Fruit fly (Drosophila melanogaster) whole organism, prepupa: ENCODE data around the gene CG12448.

ENCODE experiments used
- Blimp-1 ChIP-seq: fragments of 200-800 bp; sonication (Bioruptor generic); optimal IDR thresholded peaks from 3 replicates; lab custom pipeline; 2017; ENCODE audit warnings: missing biosample characterization, missing genetic modification characterization, mild to moderate bottlenecking, moderate library complexity, missing genetic modification reagents
- CG10669 ChIP-seq: fragments of 200-800 bp; sonication (Bioruptor generic); optimal IDR thresholded peaks from 3 replicates; lab custom pipeline; 2018; ENCODE audit warnings: missing biosample characterization, mild to moderate bottlenecking, missing genetic modification characterization, moderate library complexity
- CG11762 ChIP-seq: fragments of 200-800 bp; sonication (Bioruptor generic); optimal IDR thresholded peaks from 3 replicates; lab custom pipeline; 2016; ENCODE audit warnings: missing biosample characterization, missing genetic modification characterization; ENCODE audit not compliant: insufficient read depth
- CG11902 ChIP-seq: fragments of 200-800 bp; sonication (Bioruptor generic); optimal IDR thresholded peaks from 3 replicates; lab custom pipeline; 2016; ENCODE audit warnings: missing biosample characterization, missing genetic modification characterization
- CG15336 ChIP-seq: fragments of 200-800 bp; sonication (Bioruptor generic); IDR thresholded peaks from 2 replicates; pipeline ENCODE4 v1.3.6; 2022; ENCODE audit warnings: missing biosample characterization, missing genetic modification characterization
- CG16779 ChIP-seq: fragments of 200-800 bp; sonication (Bioruptor generic); optimal IDR thresholded peaks from 3 replicates; lab custom pipeline; 2017; ENCODE audit warnings: missing biosample characterization, mild to moderate bottlenecking, missing genetic modification characterization
- CG3032 ChIP-seq: fragments of 200-800 bp; optimal IDR thresholded peaks from 2 replicates; lab custom pipeline; 2019; ENCODE audit warnings: missing biosample characterization, mild to moderate bottlenecking, missing genetic modification characterization, moderate library complexity
- CG31627 ChIP-seq: fragments of 200-800 bp; sonication (Bioruptor generic); optimal IDR thresholded peaks from 3 replicates; lab custom pipeline; 2016; ENCODE audit warnings: missing biosample characterization, missing genetic modification characterization
- CG32006 ChIP-seq: fragments of 200-800 bp; sonication (Bioruptor generic); optimal IDR thresholded peaks from 3 replicates; lab custom pipeline; 2017; ENCODE audit warnings: missing biosample characterization, mild to moderate bottlenecking, missing genetic modification characterization
- CG34406 ChIP-seq: fragments of 200-800 bp; sonication (Bioruptor generic); optimal IDR thresholded peaks from 3 replicates; lab custom pipeline; 2016; ENCODE audit warnings: missing biosample characterization, missing genetic modification characterization
- CG3919 ChIP-seq: fragments of 200-800 bp; sonication (Bioruptor generic); optimal IDR thresholded peaks from 3 replicates; lab custom pipeline; 2016; ENCODE audit warnings: missing biosample characterization, missing genetic modification characterization
- CG6792 ChIP-seq: fragments of 200-800 bp; sonication (Bioruptor generic); optimal IDR thresholded peaks from 3 replicates; lab custom pipeline; 2016; ENCODE audit warnings: missing biosample characterization, missing genetic modification characterization
- CG8319 ChIP-seq: fragments of 200-800 bp; sonication (Bioruptor generic); optimal IDR thresholded peaks from 3 replicates; lab custom pipeline; 2016; ENCODE audit warnings: missing biosample characterization, missing genetic modification characterization
- Eip75B ChIP-seq: fragments of 200-800 bp; sonication (Bioruptor generic); optimal IDR thresholded peaks from 3 replicates; lab custom pipeline; 2016; ENCODE audit warnings: missing biosample characterization, missing genetic modification characterization
- Eip78C ChIP-seq: fragments of 200-800 bp; sonication (Bioruptor generic); peaks from one replicate; lab custom pipeline; 2016; ENCODE audit warnings: missing biosample characterization, missing genetic modification characterization
- Eip93F ChIP-seq: fragments of 200-800 bp; sonication (Bioruptor generic); optimal IDR thresholded peaks from 2 replicates; lab custom pipeline; 2016; ENCODE audit warnings: missing biosample characterization, mild to moderate bottlenecking, missing genetic modification characterization
- Ets21C ChIP-seq: fragments of 200-800 bp; sonication (Bioruptor generic); optimal IDR thresholded peaks from 3 replicates; lab custom pipeline; 2016; ENCODE audit warnings: missing biosample characterization, missing genetic modification characterization
- Ets96B ChIP-seq: fragments of 200-800 bp; optimal IDR thresholded peaks from 2 replicates; lab custom pipeline; 2019; ENCODE audit warnings: missing biosample characterization, mild to moderate bottlenecking, missing genetic modification characterization, moderate library complexity
- OdsH ChIP-seq: fragments of 200-800 bp; sonication (Bioruptor generic); optimal IDR thresholded peaks from 3 replicates; lab custom pipeline; 2016; ENCODE audit warnings: missing biosample characterization, missing genetic modification characterization
- Smox ChIP-seq: fragments of 200-800 bp; sonication (Bioruptor generic); optimal IDR thresholded peaks from 3 replicates; lab custom pipeline; 2016; ENCODE audit warnings: missing biosample characterization, missing genetic modification characterization
- Sox14 ChIP-seq: fragments of 200-800 bp; sonication (Bioruptor generic); optimal IDR thresholded peaks from 3 replicates; lab custom pipeline; 2016; ENCODE audit warnings: missing biosample characterization, missing genetic modification characterization
- Sox15 ChIP-seq: fragments of 200-800 bp; sonication (Bioruptor generic); optimal IDR thresholded peaks from 3 replicates; lab custom pipeline; 2016; ENCODE audit warnings: missing biosample characterization, missing genetic modification characterization
- achi ChIP-seq: fragments of 200-800 bp; sonication (Bioruptor generic); optimal IDR thresholded peaks from 3 replicates; lab custom pipeline; 2016; ENCODE audit warnings: missing biosample characterization, missing genetic modification characterization
- eg ChIP-seq: fragments of 200-800 bp; sonication (Bioruptor generic); IDR thresholded peaks from 3 replicates; pipeline ENCODE4 v1.3.6; 2022; ENCODE audit warnings: missing biosample characterization, missing genetic modification characterization
- esn ChIP-seq: fragments of 200-800 bp; sonication (Bioruptor generic); optimal IDR thresholded peaks from 2 replicates; lab custom pipeline; 2016; ENCODE audit warnings: missing biosample characterization, mild to moderate bottlenecking, missing genetic modification characterization, moderate library complexity
- fd59A ChIP-seq: fragments of 200-800 bp; sonication (Bioruptor generic); optimal IDR thresholded peaks from 2 replicates; lab custom pipeline; 2017; ENCODE audit warnings: missing biosample characterization, mild to moderate bottlenecking, missing genetic modification characterization, missing genetic modification reagents
- fd85E ChIP-seq: fragments of 200-800 bp; sonication (Bioruptor generic); optimal IDR thresholded peaks from 3 replicates; lab custom pipeline; 2016; ENCODE audit warnings: missing biosample characterization, missing genetic modification characterization
- net ChIP-seq: fragments of 200-800 bp; sonication (Bioruptor generic); optimal IDR thresholded peaks from 3 replicates; lab custom pipeline; 2016; ENCODE audit warnings: missing biosample characterization, missing genetic modification characterization
- pdm3 ChIP-seq: fragments of 200-800 bp; sonication (Bioruptor generic); optimal IDR thresholded peaks from 3 replicates; lab custom pipeline; 2016; ENCODE audit warnings: missing biosample characterization, missing genetic modification characterization
- salr ChIP-seq, 2 experiments: fragments of 200-800 bp; sonication (Bioruptor generic); optimal IDR thresholded peaks; 3 replicates each; lab custom pipeline; 2016 to 2018; ENCODE audit warnings: missing biosample characterization in 2 of 2, missing genetic modification characterization in 2 of 2, mild to moderate bottlenecking in 1 of 2
- ss ChIP-seq, 2 experiments: fragments of 200-800 bp; sonication (Bioruptor generic); optimal IDR thresholded peaks; 2 replicates in 1 of 2; 3 replicates in 1 of 2; lab custom pipeline; 2017 to 2018; ENCODE audit warnings: mild to moderate bottlenecking in 2 of 2, missing biosample characterization in 2 of 2, missing genetic modification characterization in 2 of 2, moderate library complexity in 1 of 2
- svp ChIP-seq: fragments of 200-800 bp; sonication (Bioruptor generic); peaks from one replicate; lab custom pipeline; 2016; ENCODE audit warnings: missing biosample characterization, missing genetic modification characterization
- topi ChIP-seq: fragments of 200-800 bp; sonication (Bioruptor generic); optimal IDR thresholded peaks from 3 replicates; lab custom pipeline; 2016; ENCODE audit warnings: missing biosample characterization, missing genetic modification characterization

The CG12448 gene

dm6 chr2L:15923095-15923494 lies 18.1 kb upstream of the CG12448 start, which contains the start of gene CG4793:
Gene CG4793 (plus strand): TSS chr2L:15923395.
- TF ChIP-seq Blimp-1 (GFP tag; lab: Kevin White, UChicago): no peak
- peak; percentile 5 for TF ChIP-seq CG31627 (GFP tag; lab: Kevin White, UChicago)
- peak; percentile 57 for TF ChIP-seq svp
- no peak for TF ChIP-seq eg
- TF ChIP-seq Eip78C (GFP tag; lab: Kevin White, UChicago): peak; percentile 44

dm6 chr2L:15936138-15936537 lies 5.1 kb upstream of the CG12448 start:
- TF ChIP-seq Eip93F: no peak
- peak; percentile 92 for TF ChIP-seq svp

dm6 chr2L:15949457-15949856 lies 8.2 kb downstream of the CG12448 start:
- no peak for TF ChIP-seq topi
- no peak for TF ChIP-seq Sox15 (GFP tag; lab: Kevin White, UChicago)
- no peak for TF ChIP-seq fd59A (GFP tag; lab: Kevin White, UChicago)
- no peak for TF ChIP-seq Eip75B (GFP tag; lab: Kevin White, UChicago)
- no peak for TF ChIP-seq CG16779 (tag; lab: Kevin White, UChicago)
- TF ChIP-seq fd85E (GFP tag; lab: Kevin White, UChicago): no peak
- TF ChIP-seq Smox (GFP tag; lab: Kevin White, UChicago): no peak
- TF ChIP-seq ss (GFP tag; optimal IDR thresholded peaks at IDR 0.05; lab: Kevin White, UChicago): no peak
- TF ChIP-seq CG15336: no peak
- TF ChIP-seq Ets21C (GFP tag; lab: Kevin White, UChicago): no peak
- no peak for TF ChIP-seq CG6792 (GFP tag; lab: Kevin White, UChicago)
- TF ChIP-seq net (GFP tag; lab: Kevin White, UChicago): no peak
- no peak for TF ChIP-seq CG34406
- TF ChIP-seq Ets96B (tag; lab: Kevin White, UChicago): no peak
- no peak for TF ChIP-seq CG8319 (GFP tag; lab: Kevin White, UChicago)
- no peak for TF ChIP-seq Sox14 (GFP tag; lab: Kevin White, UChicago)
- no peak for TF ChIP-seq pdm3 (GFP tag; lab: Kevin White, UChicago)
- no peak for TF ChIP-seq Eip78C (GFP tag; lab: Kevin White, UChicago)
- TF ChIP-seq achi (GFP tag; lab: Kevin White, UChicago): no peak
- no peak for TF ChIP-seq OdsH (GFP tag; lab: Kevin White, UChicago)

dm6 chr2L:15957558-15957957 lies 16.3 kb downstream of the CG12448 start, which contains the start of gene CG18063:
Gene CG18063 (plus strand): TSS chr2L:15957858.
- TF ChIP-seq CG10669: no peak
- no peak for TF ChIP-seq net (GFP tag; lab: Kevin White, UChicago)
- TF ChIP-seq CG11902 (GFP tag; lab: Kevin White, UChicago): no peak
- TF ChIP-seq CG3919 (GFP tag; lab: Kevin White, UChicago): no peak
- TF ChIP-seq CG3032 (tag; lab: Kevin White, UChicago): no peak
- TF ChIP-seq esn (GFP tag; lab: Kevin White, UChicago): no peak
- TF ChIP-seq topi: no peak
- TF ChIP-seq CG16779 (tag; lab: Kevin White, UChicago): no peak
- TF ChIP-seq salr (GFP tag; optimal IDR thresholded peaks at IDR 0.05; lab: Kevin White, UChicago): no peak
- TF ChIP-seq Sox14 (GFP tag; lab: Kevin White, UChicago): no peak

dm6 chr2L:15962335-15962734 lies 21.1 kb downstream of the CG12448 start, which contains the start of gene beat-Ib:
Gene beat-Ib (minus strand): TSS chr2L:15962435.
- no peak for TF ChIP-seq CG11762 (GFP tag; lab: Kevin White, UChicago)
- no peak for TF ChIP-seq Ets21C (GFP tag; lab: Kevin White, UChicago)
- TF ChIP-seq CG6792 (GFP tag; lab: Kevin White, UChicago): no peak
- TF ChIP-seq CG11902 (GFP tag; lab: Kevin White, UChicago): no peak
- no peak for TF ChIP-seq CG32006
